Fruit fly (Drosophila melanogaster) whole organism, prepupa: ENCODE measurements around the gene Rdh.

Experiments used
- CG10631 ChIP-seq: fragments of 200-800 bp; sonication (Bioruptor generic); optimal IDR thresholded peaks from 2 replicates; lab custom pipeline; 2016; ENCODE audit warnings: missing biosample characterization, missing genetic modification characterization
- CG11294 ChIP-seq: fragments of 200-800 bp; sonication (Bioruptor generic); IDR thresholded peaks from 2 replicates; pipeline ENCODE4 v1.3.6; 2022; ENCODE audit warnings: missing biosample characterization, missing genetic modification characterization
- CG11762 ChIP-seq: fragments of 200-800 bp; sonication (Bioruptor generic); optimal IDR thresholded peaks from 3 replicates; lab custom pipeline; 2016; ENCODE audit warnings: missing biosample characterization, missing genetic modification characterization; ENCODE audit not compliant: insufficient read depth
- CG11902 ChIP-seq: fragments of 200-800 bp; sonication (Bioruptor generic); optimal IDR thresholded peaks from 3 replicates; lab custom pipeline; 2016; ENCODE audit warnings: missing biosample characterization, missing genetic modification characterization
- CG15336 ChIP-seq: fragments of 200-800 bp; sonication (Bioruptor generic); IDR thresholded peaks from 2 replicates; pipeline ENCODE4 v1.3.6; 2022; ENCODE audit warnings: missing biosample characterization, missing genetic modification characterization
- CG1621 ChIP-seq: fragments of 200-800 bp; sonication (Bioruptor generic); optimal IDR thresholded peaks from 3 replicates; lab custom pipeline; 2018; ENCODE audit warnings: missing biosample characterization, mild to moderate bottlenecking, missing genetic modification characterization
- CG31627 ChIP-seq: fragments of 200-800 bp; sonication (Bioruptor generic); optimal IDR thresholded peaks from 3 replicates; lab custom pipeline; 2016; ENCODE audit warnings: missing biosample characterization, missing genetic modification characterization
- CG32006 ChIP-seq: fragments of 200-800 bp; sonication (Bioruptor generic); optimal IDR thresholded peaks from 3 replicates; lab custom pipeline; 2017; ENCODE audit warnings: missing biosample characterization, mild to moderate bottlenecking, missing genetic modification characterization
- CG3919 ChIP-seq: fragments of 200-800 bp; sonication (Bioruptor generic); optimal IDR thresholded peaks from 3 replicates; lab custom pipeline; 2016; ENCODE audit warnings: missing biosample characterization, missing genetic modification characterization
- CG6163 ChIP-seq: fragments of 200-800 bp; sonication (Bioruptor generic); IDR thresholded peaks from 3 replicates; pipeline ENCODE4 v1.3.6; 2022; ENCODE audit warnings: missing biosample characterization, missing genetic modification characterization
- CG6276 ChIP-seq: fragments of 200-800 bp; sonication (Bioruptor generic); optimal IDR thresholded peaks from 2 replicates; lab custom pipeline; 2017; ENCODE audit warnings: missing biosample characterization, mild to moderate bottlenecking, missing genetic modification characterization
- CG6792 ChIP-seq: fragments of 200-800 bp; sonication (Bioruptor generic); optimal IDR thresholded peaks from 3 replicates; lab custom pipeline; 2016; ENCODE audit warnings: missing biosample characterization, missing genetic modification characterization
- CG6854 ChIP-seq: fragments of 200-800 bp; sonication (Bioruptor generic); optimal IDR thresholded peaks from 2 replicates; lab custom pipeline; 2017; ENCODE audit warnings: missing biosample characterization, mild to moderate bottlenecking, missing genetic modification characterization
- CG7368 ChIP-seq: fragments of 200-800 bp; sonication (Bioruptor generic); optimal IDR thresholded peaks from 3 replicates; lab custom pipeline; 2016; ENCODE audit warnings: missing biosample characterization, missing genetic modification characterization
- CG8319 ChIP-seq: fragments of 200-800 bp; sonication (Bioruptor generic); optimal IDR thresholded peaks from 3 replicates; lab custom pipeline; 2016; ENCODE audit warnings: missing biosample characterization, missing genetic modification characterization
- CG8632 ChIP-seq: fragments of 200-800 bp; sonication (Bioruptor generic); optimal IDR thresholded peaks from 3 replicates; lab custom pipeline; 2016; ENCODE audit warnings: missing biosample characterization, missing genetic modification characterization
- Eip75B ChIP-seq: fragments of 200-800 bp; sonication (Bioruptor generic); optimal IDR thresholded peaks from 3 replicates; lab custom pipeline; 2016; ENCODE audit warnings: missing biosample characterization, missing genetic modification characterization
- Eip78C ChIP-seq: fragments of 200-800 bp; sonication (Bioruptor generic); peaks from one replicate; lab custom pipeline; 2016; ENCODE audit warnings: missing biosample characterization, missing genetic modification characterization
- Eip93F ChIP-seq: fragments of 200-800 bp; sonication (Bioruptor generic); optimal IDR thresholded peaks from 2 replicates; lab custom pipeline; 2016; ENCODE audit warnings: missing biosample characterization, mild to moderate bottlenecking, missing genetic modification characterization
- Ets21C ChIP-seq: fragments of 200-800 bp; sonication (Bioruptor generic); optimal IDR thresholded peaks from 3 replicates; lab custom pipeline; 2016; ENCODE audit warnings: missing biosample characterization, missing genetic modification characterization
- Ets96B ChIP-seq: fragments of 200-800 bp; optimal IDR thresholded peaks from 2 replicates; lab custom pipeline; 2019; ENCODE audit warnings: missing biosample characterization, mild to moderate bottlenecking, missing genetic modification characterization, moderate library complexity
- Gug ChIP-seq: fragments of 200-800 bp; sonication (Bioruptor generic); IDR thresholded peaks from 2 replicates; pipeline ENCODE4 v1.3.6; 2022; ENCODE audit warnings: missing biosample characterization, missing genetic modification characterization
- Hr38 ChIP-seq: sonication (Bioruptor generic); optimal IDR thresholded peaks from 2 replicates; lab custom pipeline; 2016; ENCODE audit warnings: missing biosample characterization, missing genetic modification characterization
- Hr39 ChIP-seq: fragments of 200-800 bp; sonication (Bioruptor generic); optimal IDR thresholded peaks from 2 replicates; lab custom pipeline; 2016; ENCODE audit warnings: missing biosample characterization, missing genetic modification characterization
- Hr4 ChIP-seq: fragments of 200-800 bp; sonication (Bioruptor generic); optimal IDR thresholded peaks from 3 replicates; lab custom pipeline; 2016; ENCODE audit warnings: missing biosample characterization, missing genetic modification characterization
- Met ChIP-seq: fragments of 200-800 bp; sonication (Bioruptor generic); optimal IDR thresholded peaks from 3 replicates; lab custom pipeline; 2016; ENCODE audit warnings: missing biosample characterization, missing genetic modification characterization
- OdsH ChIP-seq: fragments of 200-800 bp; sonication (Bioruptor generic); optimal IDR thresholded peaks from 3 replicates; lab custom pipeline; 2016; ENCODE audit warnings: missing biosample characterization, missing genetic modification characterization
- Sox102F ChIP-seq: fragments of 200-800 bp; sonication (Bioruptor generic); optimal IDR thresholded peaks from 2 replicates; lab custom pipeline; 2016; ENCODE audit warnings: missing biosample characterization, mild to moderate bottlenecking, missing genetic modification characterization
- achi ChIP-seq: fragments of 200-800 bp; sonication (Bioruptor generic); optimal IDR thresholded peaks from 3 replicates; lab custom pipeline; 2016; ENCODE audit warnings: missing biosample characterization, missing genetic modification characterization
- acj6 ChIP-seq: fragments of 200-800 bp; sonication (Bioruptor generic); optimal IDR thresholded peaks from 3 replicates; lab custom pipeline; 2016; ENCODE audit warnings: missing biosample characterization, missing genetic modification characterization
- cyc ChIP-seq: fragments of 200-800 bp; sonication (Bioruptor generic); optimal IDR thresholded peaks from 3 replicates; lab custom pipeline; 2016; ENCODE audit warnings: missing biosample characterization, missing genetic modification characterization
- dsx ChIP-seq: fragments of 200-800 bp; optimal IDR thresholded peaks from 3 replicates; lab custom pipeline; 2019; ENCODE audit warnings: missing biosample characterization, mild to moderate bottlenecking, missing genetic modification characterization, moderate library complexity; ENCODE audit not compliant: poor library complexity, severe bottlenecking
- eg ChIP-seq: fragments of 200-800 bp; sonication (Bioruptor generic); IDR thresholded peaks from 3 replicates; pipeline ENCODE4 v1.3.6; 2022; ENCODE audit warnings: missing biosample characterization, missing genetic modification characterization
- esn ChIP-seq: fragments of 200-800 bp; sonication (Bioruptor generic); optimal IDR thresholded peaks from 2 replicates; lab custom pipeline; 2016; ENCODE audit warnings: missing biosample characterization, mild to moderate bottlenecking, missing genetic modification characterization, moderate library complexity
- fd85E ChIP-seq: fragments of 200-800 bp; sonication (Bioruptor generic); optimal IDR thresholded peaks from 3 replicates; lab custom pipeline; 2016; ENCODE audit warnings: missing biosample characterization, missing genetic modification characterization
- lz ChIP-seq: fragments of 200-800 bp; sonication (Bioruptor generic); optimal IDR thresholded peaks from 3 replicates; lab custom pipeline; 2016; ENCODE audit warnings: missing biosample characterization, missing genetic modification characterization
- pdm3 ChIP-seq: fragments of 200-800 bp; sonication (Bioruptor generic); optimal IDR thresholded peaks from 3 replicates; lab custom pipeline; 2016; ENCODE audit warnings: missing biosample characterization, missing genetic modification characterization
- salr ChIP-seq, 2 experiments: fragments of 200-800 bp; sonication (Bioruptor generic); optimal IDR thresholded peaks; 3 replicates each; lab custom pipeline; 2016 to 2018; ENCODE audit warnings: missing biosample characterization in 2 of 2, missing genetic modification characterization in 2 of 2, mild to moderate bottlenecking in 1 of 2
- spab ChIP-seq: fragments of 200-800 bp; sonication (Bioruptor generic); optimal IDR thresholded peaks from 2 replicates; lab custom pipeline; 2017; ENCODE audit warnings: missing biosample characterization, mild to moderate bottlenecking, missing genetic modification characterization, missing genetic modification reagents
- svp ChIP-seq: fragments of 200-800 bp; sonication (Bioruptor generic); peaks from one replicate; lab custom pipeline; 2016; ENCODE audit warnings: missing biosample characterization, missing genetic modification characterization
- topi ChIP-seq: fragments of 200-800 bp; sonication (Bioruptor generic); optimal IDR thresholded peaks from 3 replicates; lab custom pipeline; 2016; ENCODE audit warnings: missing biosample characterization, missing genetic modification characterization
- vri ChIP-seq: fragments of 200-800 bp; sonication (Bioruptor generic); optimal IDR thresholded peaks from 3 replicates; lab custom pipeline; 2016; ENCODE audit warnings: missing biosample characterization, mild to moderate bottlenecking, missing genetic modification characterization

Gene Rdh

DNA sequence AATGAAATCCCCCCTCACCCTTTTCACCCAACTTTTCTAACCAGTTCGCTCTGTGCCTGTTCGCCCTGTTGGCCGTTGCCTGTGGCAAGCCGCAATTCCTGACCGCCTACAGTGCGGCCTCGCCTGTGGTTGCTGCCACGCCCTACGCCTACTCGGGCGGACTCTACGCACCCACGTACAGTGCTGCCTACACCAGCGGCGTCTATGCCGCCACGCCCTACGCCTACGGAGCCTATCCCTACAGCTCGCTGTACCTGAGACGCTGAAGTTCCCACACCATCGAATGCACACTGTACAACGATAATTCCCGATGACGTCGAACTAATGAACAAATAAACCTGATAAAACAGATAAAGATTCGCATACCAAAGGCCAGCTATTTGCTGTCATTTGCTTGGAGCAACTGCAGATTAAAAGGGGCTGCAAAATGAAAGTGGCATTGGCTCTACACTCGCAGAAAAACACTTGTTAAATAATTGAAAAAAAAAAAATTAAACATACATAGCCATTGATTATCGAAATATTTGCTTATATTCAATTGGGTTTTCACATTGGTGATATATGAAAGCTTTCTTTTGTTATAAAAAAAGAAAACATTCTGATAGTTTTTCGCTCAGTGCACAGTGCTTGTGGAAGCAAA, 34.1 kb upstream of the Rdh start:
- TF ChIP-seq CG8319 (GFP tag; lab: Kevin White, UChicago) (no peak), pdm3 (peak; percentile 20), lz (GFP tag; lab: Kevin White, UChicago) (no peak), CG6792 (GFP tag; lab: Kevin White, UChicago) (peak; percentile 20), CG10631 (GFP tag; lab: Kevin White, UChicago) (peak; percentile 41), dsx (GFP tag; lab: Kevin White, UChicago) (no peak), CG11902 (GFP tag; lab: Kevin White, UChicago) (peak; percentile 16), acj6 (peak; percentile 7), Ets96B (tag; lab: Kevin White, UChicago) (peak; percentile 11), CG32006 (GFP tag; lab: Kevin White, UChicago) (peak; percentile 58), CG11762 (GFP tag; lab: Kevin White, UChicago) (no peak), vri (GFP tag; lab: Kevin White, UChicago) (no peak), Ets21C (GFP tag; lab: Kevin White, UChicago) (no peak), eg (GFP tag; lab: Robert Waterston, UW) (peak; percentile 55; the same call in 2 of the 3 replicates), Eip78C (GFP tag; lab: Kevin White, UChicago) (peak; percentile 75), Met (no peak), Eip93F (GFP tag; lab: Kevin White, UChicago) (no peak), esn (GFP tag; lab: Kevin White, UChicago) (peak; percentile 32), Sox102F (no peak), topi (GFP tag; lab: Kevin White, UChicago) (peak; percentile 22), CG6854 (no peak), salr (GFP tag; optimal IDR thresholded peaks at IDR 0.05; lab: Kevin White, UChicago) (peak in 1 of 2 experiments; percentile 33), achi (GFP tag; lab: Kevin White, UChicago) (peak; percentile 47), CG7368 (GFP tag; lab: Kevin White, UChicago) (peak; percentile 18), CG3919 (GFP tag; lab: Kevin White, UChicago) (peak; percentile 39), Eip75B (peak; percentile 20), CG6276 (GFP tag; lab: Kevin White, UChicago) (peak; percentile 53), Hr39 (GFP tag; lab: Kevin White, UChicago) (peak; percentile 12), CG11294 (no peak), Hr4 (peak; percentile 38), spab (GFP tag; lab: Kevin White, UChicago) (peak; percentile 1), CG15336 (GFP tag; lab: Robert Waterston, UW) (peak; percentile 41; the same call in 1 of the 2 replicates), CG6163 (GFP tag; lab: Robert Waterston, UW) (peak; percentile 14; the same call in 1 of the 3 replicates), cyc (GFP tag; lab: Kevin White, UChicago) (peak; percentile 10), OdsH (GFP tag; lab: Kevin White, UChicago) (peak; percentile 11), Gug (peak; percentile 8; the same call in 1 of the 2 replicates), svp (GFP tag; lab: Kevin White, UChicago) (peak; percentile 28)

DNA sequence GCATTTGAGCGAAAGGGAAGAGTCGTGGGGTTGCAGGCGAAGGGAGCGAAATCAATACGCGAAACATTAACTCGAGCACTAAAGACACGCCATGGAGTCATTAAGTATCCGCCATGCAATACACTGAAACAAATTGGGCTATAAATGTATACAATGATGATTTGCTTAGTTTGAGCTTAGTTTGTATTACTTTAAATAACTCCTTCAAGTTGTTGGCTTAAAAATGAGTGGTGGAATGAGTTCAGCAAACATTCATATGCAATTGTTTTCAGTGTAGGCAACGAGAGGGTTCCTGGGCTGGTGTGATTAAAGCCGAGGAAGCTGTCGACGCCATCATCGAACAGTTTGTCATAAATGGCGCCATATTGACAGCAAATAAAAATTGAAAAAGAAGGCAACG, 27.6 kb upstream of the Rdh start:
- no peak for TF ChIP-seq CG1621 (tag; lab: Kevin White, UChicago)
- no peak for TF ChIP-seq salr (GFP tag; optimal IDR thresholded peaks at IDR 0.05; lab: Kevin White, UChicago)
- TF ChIP-seq fd85E (GFP tag; lab: Kevin White, UChicago): no peak
- no peak for TF ChIP-seq Hr38 (GFP tag; lab: Kevin White, UChicago)
- no peak for TF ChIP-seq CG31627
- no peak for TF ChIP-seq CG6854
- peak; percentile 25; the same call in 1 of the 3 replicates for TF ChIP-seq CG6163 (GFP tag; lab: Robert Waterston, UW)
- TF ChIP-seq CG32006 (GFP tag; lab: Kevin White, UChicago): peak; percentile 4
- TF ChIP-seq CG8632 (GFP tag; lab: Kevin White, UChicago): no peak
